Worm (Caenorhabditis elegans): Measurements from ENCODE around the gene srd-11.

Gene srd-11

DNA sequence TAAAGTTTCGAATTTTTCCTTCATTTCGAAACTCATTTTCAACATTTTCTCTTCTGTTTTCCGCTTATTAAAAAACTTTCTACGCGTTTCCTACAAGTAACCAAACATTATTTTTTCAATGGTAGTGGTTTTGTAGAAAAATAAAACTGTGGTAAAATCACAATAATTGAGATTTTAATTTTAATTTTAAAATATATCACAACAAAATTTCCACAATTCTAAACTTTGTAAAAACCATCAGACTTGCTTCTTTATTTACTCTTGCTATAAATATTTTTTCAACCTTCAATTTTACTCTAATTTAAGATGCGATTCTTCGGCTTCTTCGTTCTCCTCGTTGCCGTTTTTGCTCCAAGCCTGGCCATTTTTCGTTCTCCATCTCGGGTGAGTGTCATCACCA lies 31.8 kb downstream of the srd-11 start, which contains the start of gene F53F4.17:
Gene F53F4.17, plus strand, starts transcription at position 301 of the 400 bp plus-strand sequence.
- no peak for TF ChIP-seq ceh-39 (tag; optimal IDR thresholded peaks at IDR 0.05)
- no peak for TF ChIP-seq nhr-12 (tag; optimal IDR thresholded peaks at IDR 0.05)
- no peak for TF ChIP-seq snpc-4 (tag; optimal IDR thresholded peaks at IDR 0.05)
- no peak for TF ChIP-seq ceh-43 (GFP tag; optimal IDR thresholded peaks at IDR 0.05)
- TF ChIP-seq mls-2 (tag; optimal IDR thresholded peaks at IDR 0.05) = no peak
- no peak for TF ChIP-seq lin-32 (GFP tag; optimal IDR thresholded peaks at IDR 0.05)
- no peak for TF ChIP-seq mab-5 (tag; optimal IDR thresholded peaks at IDR 0.05)
- TF ChIP-seq ztf-11 (tag; optimal IDR thresholded peaks at IDR 0.05) = no peak
- TF ChIP-seq hlh-1 (tag; optimal IDR thresholded peaks at IDR 0.05) = no peak
- no peak for TF ChIP-seq pha-4 (tag; optimal IDR thresholded peaks at IDR 0.05)
- no peak for TF ChIP-seq blmp-1 (tag; optimal IDR thresholded peaks at IDR 0.05)
- no peak for TF ChIP-seq lin-13 (tag; optimal IDR thresholded peaks at IDR 0.05)
- no peak for TF ChIP-seq nhr-2 (tag; optimal IDR thresholded peaks at IDR 0.05)
- TF ChIP-seq drap-1 (GFP tag; optimal IDR thresholded peaks at IDR 0.05) = no peak

DNA sequence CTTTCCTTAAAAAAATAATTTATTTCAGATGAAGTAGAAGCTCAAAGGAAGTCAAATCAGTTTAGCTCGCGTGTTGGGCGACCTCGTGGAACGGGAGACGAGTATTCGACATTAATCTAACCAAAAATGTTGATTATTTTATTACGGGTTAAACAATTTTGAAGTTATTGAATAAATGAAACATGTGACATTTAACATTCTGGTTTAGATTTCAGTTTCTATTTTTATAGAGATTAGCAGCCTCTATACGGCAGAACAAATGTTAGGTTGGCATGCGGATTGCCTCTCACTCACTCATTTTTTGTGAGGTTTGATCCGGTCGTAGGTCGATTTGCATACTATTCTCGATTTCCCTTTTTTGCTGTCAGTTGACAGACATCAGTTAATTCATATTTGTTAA lies 35.2 kb downstream of the srd-11 start, which contains the start of gene F53F4.1:
Gene F53F4.1, plus strand, starts transcription at position 301 of the 400 bp plus-strand sequence.
- TF ChIP-seq flh-1 (GFP tag; optimal IDR thresholded peaks at IDR 0.05) (no peak), nhr-28 (tag; optimal IDR thresholded peaks at IDR 0.05) (no peak), snpc-4 (tag; optimal IDR thresholded peaks at IDR 0.05) (no peak), nhr-2 (tag; optimal IDR thresholded peaks at IDR 0.05) (no peak), unc-120 (tag; optimal IDR thresholded peaks at IDR 0.05; ENCODE audit: poor library complexity, severe bottlenecking) (no peak), sptf-1 (tag; optimal IDR thresholded peaks at IDR 0.05) (no peak), unc-39 (tag; optimal IDR thresholded peaks at IDR 0.05) (no peak), nhr-76 (tag; optimal IDR thresholded peaks at IDR 0.05) (no peak), elt-3 (tag; optimal IDR thresholded peaks at IDR 0.05) (no peak), ceh-43 (GFP tag; optimal IDR thresholded peaks at IDR 0.05) (no peak), ces-1 (GFP tag; optimal IDR thresholded peaks at IDR 0.05) (no peak), pha-4 (tag; optimal IDR thresholded peaks at IDR 0.05) (no peak), lin-32 (GFP tag; optimal IDR thresholded peaks at IDR 0.05) (no peak), mls-2 (tag; optimal IDR thresholded peaks at IDR 0.05) (no peak), nhr-237 (tag; optimal IDR thresholded peaks at IDR 0.05) (no peak)

DNA sequence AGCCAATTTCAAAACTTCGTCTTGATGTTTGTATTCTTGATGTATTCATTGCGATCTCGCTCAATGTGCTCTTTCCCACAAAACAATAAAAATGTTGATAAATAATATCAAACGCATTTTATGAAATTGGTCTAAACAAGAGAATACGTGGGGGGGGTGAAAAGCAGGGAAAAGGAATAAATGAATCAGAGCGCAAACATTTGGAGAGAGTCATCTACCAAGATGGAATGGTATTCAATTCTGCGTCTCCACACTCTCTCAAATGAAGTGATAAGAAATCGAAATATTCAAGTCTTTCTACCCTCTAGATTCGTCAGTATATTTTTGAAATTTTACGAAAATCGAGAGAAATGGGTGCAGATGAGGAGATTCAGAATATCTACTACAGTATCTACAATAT lies 39.0 kb downstream of the srd-11 start, which contains the start of gene C50B8.5:
Gene C50B8.5, plus strand, starts transcription at position 273 of the 400 bp plus-strand sequence.
- TF ChIP-seq hlh-1 (tag; optimal IDR thresholded peaks at IDR 0.05) (no peak), mep-1 (tag; optimal IDR thresholded peaks at IDR 0.05) (no peak), lin-13 (tag; optimal IDR thresholded peaks at IDR 0.05) (no peak), tbx-8 (GFP tag; optimal IDR thresholded peaks at IDR 0.05) (no peak), ztf-11 (tag; optimal IDR thresholded peaks at IDR 0.05) (no peak), nhr-76 (tag; optimal IDR thresholded peaks at IDR 0.05) (no peak), snpc-4 (tag; optimal IDR thresholded peaks at IDR 0.05) (no peak)

DNA sequence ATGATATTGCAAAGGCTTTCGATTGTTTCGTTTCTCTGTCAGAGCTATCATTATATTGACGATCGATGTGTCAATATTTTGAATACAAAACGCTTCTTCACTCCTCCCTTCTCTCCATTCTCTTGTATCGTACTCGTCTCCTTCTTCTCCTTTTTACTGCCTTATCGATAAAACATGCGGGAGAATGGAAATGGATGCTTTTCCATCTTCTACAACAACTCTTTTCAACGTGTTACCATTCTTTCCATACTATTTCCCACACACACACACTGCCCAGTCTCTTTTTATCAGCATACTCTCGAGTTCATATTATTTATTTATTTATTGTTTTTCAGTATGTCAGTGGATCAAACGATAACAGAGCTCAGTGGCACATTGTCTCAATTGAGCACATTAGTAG lies 41.0 kb downstream of the srd-11 start, which contains the start of gene C50B8.6:
Gene C50B8.6, plus strand, starts transcription at position 336 of the 400 bp plus-strand sequence.
- TF ChIP-seq ces-1 (GFP tag; optimal IDR thresholded peaks at IDR 0.05) (no peak), ceh-43 (GFP tag; optimal IDR thresholded peaks at IDR 0.05) (no peak)

DNA sequence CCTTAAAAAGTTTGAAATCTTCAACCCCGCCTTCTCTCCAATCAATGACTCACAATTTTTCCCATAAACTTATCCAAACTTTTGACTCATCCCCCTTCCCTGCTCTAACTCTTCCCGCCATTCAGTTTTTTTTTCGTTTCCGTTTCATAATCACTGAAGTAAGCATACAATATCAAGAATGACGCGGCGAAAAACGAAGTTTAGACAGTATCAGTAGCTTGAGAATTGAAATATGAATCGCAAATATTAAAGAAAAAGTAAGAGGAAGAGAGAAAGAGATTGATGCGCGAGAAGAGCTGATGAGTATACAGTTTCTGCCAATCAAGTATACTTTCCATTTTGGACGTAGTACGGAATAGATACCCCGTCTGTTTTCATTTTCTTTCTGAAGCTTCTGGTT lies 42.2 kb downstream of the srd-11 start:
- TF ChIP-seq sptf-1 (tag; optimal IDR thresholded peaks at IDR 0.05) (no peak), cnd-1 (tag; optimal IDR thresholded peaks at IDR 0.05) (no peak), lsy-2 (tag; optimal IDR thresholded peaks at IDR 0.05) (no peak), nhr-2 (tag; optimal IDR thresholded peaks at IDR 0.05) (no peak), nhr-76 (tag; optimal IDR thresholded peaks at IDR 0.05) (no peak)

DNA sequence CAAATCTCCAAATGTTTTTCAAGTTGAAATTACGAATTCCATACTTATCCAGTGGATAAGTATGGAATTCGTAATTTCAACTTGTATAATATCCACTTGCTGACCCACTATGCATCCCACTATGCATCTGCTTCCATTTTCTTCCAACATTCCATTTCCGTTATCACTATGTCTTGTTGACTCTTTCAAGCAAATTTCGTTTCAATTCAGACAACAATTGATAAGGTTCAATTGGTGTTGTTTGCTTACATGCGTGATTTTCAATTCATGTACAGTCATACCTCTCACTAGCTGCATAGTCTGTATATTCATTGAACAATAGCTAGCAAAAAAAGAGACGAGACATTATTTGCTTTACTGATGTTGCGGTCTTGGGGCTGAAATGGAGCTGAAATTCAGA lies 42.8 kb downstream of the srd-11 start:
- no peak for TF ChIP-seq blmp-1 (tag; optimal IDR thresholded peaks at IDR 0.05)
- no peak for TF ChIP-seq lin-13 (tag; optimal IDR thresholded peaks at IDR 0.05)
- no peak for TF ChIP-seq sptf-1 (tag; optimal IDR thresholded peaks at IDR 0.05)
- TF ChIP-seq nhr-12 (tag; optimal IDR thresholded peaks at IDR 0.05) = no peak
- TF ChIP-seq unc-120 (tag; optimal IDR thresholded peaks at IDR 0.05; ENCODE audit: poor library complexity, severe bottlenecking) = no peak
- no peak for TF ChIP-seq mep-1 (tag; optimal IDR thresholded peaks at IDR 0.05)
- TF ChIP-seq zip-8 (tag; optimal IDR thresholded peaks at IDR 0.05) = no peak
- no peak for TF ChIP-seq snpc-4 (tag; optimal IDR thresholded peaks at IDR 0.05)
- TF ChIP-seq elt-1 (tag; optimal IDR thresholded peaks at IDR 0.05; ENCODE audit: borderline replicate concordance, insufficient read depth) = no peak
- no peak for TF ChIP-seq flh-1 (GFP tag; optimal IDR thresholded peaks at IDR 0.05)
- TF ChIP-seq nhr-237 (tag; optimal IDR thresholded peaks at IDR 0.05) = no peak
- no peak for TF ChIP-seq M03D4.4 (tag; optimal IDR thresholded peaks at IDR 0.05)
- TF ChIP-seq lin-32 (GFP tag; optimal IDR thresholded peaks at IDR 0.05) = no peak
